Worm (Caenorhabditis elegans) whole organism, L2 larva: Measurements from ENCODE around the gene nbs-1.
"Not testable (repeated sequence)": the region's sequence is repeated elsewhere in the genome, so short reads cannot be mapped to it uniquely, and the experiment has no call there.

Experiments used
- C34F6.9 ChIP-seq: fragments of 150-350 bp; optimal IDR thresholded peaks from 2 replicates; lab custom pipeline; 2014; ENCODE audit warnings: missing biosample characterization, missing genetic modification characterization
- F13H6.1 ChIP-seq: sonication (generic microtip); optimal IDR thresholded peaks from 2 replicates; lab custom pipeline; 2016; ENCODE audit warnings: missing genetic modification characterization, missing compliant biosample characterization
- ZK546.5 ChIP-seq: sonication (generic microtip); optimal IDR thresholded peaks from 2 replicates; lab custom pipeline; 2017; ENCODE audit warnings: missing biosample characterization, missing genetic modification characterization
- alr-1 ChIP-seq: fragments of 150-350 bp; optimal IDR thresholded peaks from 2 replicates; lab custom pipeline; 2014; ENCODE audit warnings: missing biosample characterization, missing genetic modification characterization
- aly-2 ChIP-seq: fragments of 150-350 bp; optimal IDR thresholded peaks from 2 replicates; lab custom pipeline; 2014; ENCODE audit warnings: missing biosample characterization, missing genetic modification characterization
- ama-1 ChIP-seq: fragments of 150-350 bp; optimal IDR thresholded peaks from 2 replicates; lab custom pipeline; 2018; ENCODE audit warnings: inconsistent platforms
- blmp-1 ChIP-seq: sonication (generic microtip); optimal IDR thresholded peaks from 2 replicates; lab custom pipeline; 2017; ENCODE audit warnings: missing genetic modification characterization, mild to moderate bottlenecking, missing compliant biosample characterization, antibody characterized with exemption, moderate library complexity; ENCODE audit not compliant: insufficient read depth
- ceh-16 ChIP-seq: fragments of 150-350 bp; optimal IDR thresholded peaks from 2 replicates; lab custom pipeline; 2014; ENCODE audit warnings: missing biosample characterization, missing genetic modification characterization
- crh-2 ChIP-seq: sonication (generic microtip); optimal IDR thresholded peaks from 2 replicates; lab custom pipeline; 2017; ENCODE audit warnings: missing biosample characterization, missing genetic modification characterization
- dmd-4 ChIP-seq: sonication (generic microtip); optimal IDR thresholded peaks from 2 replicates; lab custom pipeline; 2017; ENCODE audit warnings: missing biosample characterization, missing genetic modification characterization
- egl-27 ChIP-seq: sonication (generic microtip); optimal IDR thresholded peaks from 3 replicates; lab custom pipeline; 2017; ENCODE audit warnings: missing biosample characterization, missing genetic modification reagents, missing genetic modification characterization
- elt-1 ChIP-seq: fragments of 150-350 bp; optimal IDR thresholded peaks from 2 replicates; lab custom pipeline; 2014; ENCODE audit warnings: missing biosample characterization, missing genetic modification characterization
- fos-1 ChIP-seq: fragments of 150-350 bp; optimal IDR thresholded peaks from 2 replicates; lab custom pipeline; 2014; ENCODE audit warnings: missing biosample characterization, missing genetic modification characterization
- gmeb-1 ChIP-seq: fragments of 150-350 bp; optimal IDR thresholded peaks from 2 replicates; lab custom pipeline; 2014; ENCODE audit warnings: missing biosample characterization, missing genetic modification characterization
- lin-11 ChIP-seq: fragments of 150-350 bp; sonication (generic microtip); optimal IDR thresholded peaks from 2 replicates; lab custom pipeline; 2014; ENCODE audit warnings: missing biosample characterization, missing genetic modification characterization, inconsistent platforms, mixed read lengths
- lin-13 ChIP-seq: fragments of 150-350 bp; optimal IDR thresholded peaks from 2 replicates; lab custom pipeline; 2014; ENCODE audit warnings: missing biosample characterization, missing genetic modification reagents, missing genetic modification characterization
- lin-39 ChIP-seq: fragments of 150-350 bp; optimal IDR thresholded peaks from 2 replicates; lab custom pipeline; 2014; ENCODE audit warnings: missing biosample characterization, missing genetic modification reagents, missing genetic modification characterization
- lsy-2 ChIP-seq, 2 experiments: fragments of 150-350 bp in 1 of 2; sonication (generic microtip) in 1 of 2; optimal IDR thresholded peaks; 2 replicates each; lab custom pipeline; 2014 to 2017; ENCODE audit warnings: missing biosample characterization in 2 of 2, missing genetic modification characterization in 2 of 2
- mab-5 ChIP-seq: fragments of 150-350 bp; optimal IDR thresholded peaks from 2 replicates; lab custom pipeline; 2014; ENCODE audit warnings: missing biosample characterization, missing genetic modification characterization
- mbf-1 ChIP-seq: sonication (generic microtip); optimal IDR thresholded peaks from 2 replicates; lab custom pipeline; 2017; ENCODE audit warnings: missing biosample characterization, missing genetic modification characterization
- nhr-10 ChIP-seq: sonication (generic microtip); optimal IDR thresholded peaks from 2 replicates; lab custom pipeline; 2017; ENCODE audit warnings: missing biosample characterization, missing genetic modification characterization
- nhr-12 ChIP-seq: fragments of 150-350 bp; optimal IDR thresholded peaks from 2 replicates; lab custom pipeline; 2014; ENCODE audit warnings: missing biosample characterization, missing genetic modification characterization
- nhr-129 ChIP-seq: fragments of 150-350 bp; optimal IDR thresholded peaks from 2 replicates; lab custom pipeline; 2014; ENCODE audit warnings: missing biosample characterization, missing genetic modification characterization
- nhr-23 ChIP-seq: fragments of 150-350 bp; optimal IDR thresholded peaks from 2 replicates; lab custom pipeline; 2014; ENCODE audit warnings: missing biosample characterization, missing genetic modification reagents, missing genetic modification characterization
- nhr-237 ChIP-seq: fragments of 150-350 bp; optimal IDR thresholded peaks from 2 replicates; lab custom pipeline; 2014; ENCODE audit warnings: missing biosample characterization, missing genetic modification characterization
- nhr-25 ChIP-seq: fragments of 150-350 bp; sonication (generic microtip); optimal IDR thresholded peaks from 3 replicates; lab custom pipeline; 2014; ENCODE audit warnings: missing biosample characterization, missing genetic modification characterization
- nhr-6 ChIP-seq: fragments of 150-350 bp; optimal IDR thresholded peaks from 2 replicates; lab custom pipeline; 2014; ENCODE audit warnings: missing biosample characterization, missing genetic modification characterization
- nhr-77 ChIP-seq: fragments of 150-350 bp; optimal IDR thresholded peaks from 2 replicates; lab custom pipeline; 2014; ENCODE audit warnings: missing biosample characterization, missing genetic modification characterization
- sem-4 ChIP-seq: fragments of 150-350 bp; optimal IDR thresholded peaks from 2 replicates; lab custom pipeline; 2014; ENCODE audit warnings: missing biosample characterization, missing genetic modification reagents, missing genetic modification characterization
- sma-3 ChIP-seq: sonication (generic microtip); optimal IDR thresholded peaks from 2 replicates; lab custom pipeline; 2016; ENCODE audit warnings: missing genetic modification reagents, missing genetic modification characterization, missing compliant biosample characterization
- sma-9 ChIP-seq, 2 experiments: fragments of 150-350 bp in 1 of 2; sonication (generic microtip) in 1 of 2; optimal IDR thresholded peaks; 2 replicates each; lab custom pipeline; 2014 to 2016; ENCODE audit warnings: missing genetic modification characterization in 2 of 2, mild to moderate bottlenecking in 1 of 2, missing biosample characterization in 1 of 2, missing compliant biosample characterization in 1 of 2, missing genetic modification reagents in 1 of 2, moderate library complexity in 1 of 2
- snpc-4 ChIP-seq: fragments of 150-350 bp; optimal IDR thresholded peaks from 2 replicates; lab custom pipeline; 2014; ENCODE audit warnings: missing biosample characterization, missing genetic modification characterization
- unc-39 ChIP-seq: fragments of 150-350 bp; optimal IDR thresholded peaks from 2 replicates; lab custom pipeline; 2014; ENCODE audit warnings: missing biosample characterization, missing genetic modification characterization
- unc-55 ChIP-seq: fragments of 150-350 bp; sonication (generic microtip); optimal IDR thresholded peaks from 3 replicates; lab custom pipeline; 2014; ENCODE audit warnings: missing biosample characterization, missing genetic modification reagents, missing genetic modification characterization
- unc-62 ChIP-seq: fragments of 150-350 bp; optimal IDR thresholded peaks from 2 replicates; lab custom pipeline; 2014; ENCODE audit warnings: missing biosample characterization, missing genetic modification reagents, missing genetic modification characterization
- zag-1 ChIP-seq: fragments of 150-350 bp; optimal IDR thresholded peaks from 2 replicates; lab custom pipeline; 2014; ENCODE audit warnings: missing biosample characterization, missing genetic modification characterization
- ztf-4 ChIP-seq: fragments of 150-350 bp; optimal IDR thresholded peaks from 2 replicates; lab custom pipeline; 2014; ENCODE audit warnings: missing biosample characterization, missing genetic modification characterization

Gene nbs-1

DNA sequence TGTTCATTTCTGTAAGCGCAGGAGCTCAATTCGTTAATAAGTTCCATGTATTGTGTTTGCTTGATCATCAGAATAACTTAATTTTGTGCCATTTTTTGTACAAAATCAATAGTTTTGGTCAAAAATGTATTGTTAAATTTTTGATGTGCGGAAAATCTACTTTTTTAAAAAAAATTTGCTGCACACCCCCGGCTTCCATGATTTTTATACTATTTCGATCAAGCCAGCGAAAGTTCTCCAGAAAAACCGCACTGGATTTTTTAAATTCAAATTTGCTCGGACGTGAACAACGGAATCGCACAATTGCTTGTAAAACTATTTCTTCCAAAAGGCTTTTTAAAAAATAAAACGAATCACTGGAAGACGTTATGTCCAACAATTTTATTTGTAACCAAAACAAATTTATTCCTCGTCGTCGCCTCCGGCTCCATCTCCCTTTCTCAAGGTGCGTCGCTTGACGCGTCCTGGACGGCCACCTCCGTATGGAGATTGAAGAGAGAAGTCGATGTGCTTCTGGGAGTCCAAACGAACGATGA is 28.8 kb upstream of the nbs-1 start:
- TF ChIP-seq mbf-1 (tag; lab: Kevin White, UChicago), result no peak
- TF ChIP-seq crh-2 (tag; lab: Kevin White, UChicago), result no peak
- TF ChIP-seq nhr-237, result no peak

DNA sequence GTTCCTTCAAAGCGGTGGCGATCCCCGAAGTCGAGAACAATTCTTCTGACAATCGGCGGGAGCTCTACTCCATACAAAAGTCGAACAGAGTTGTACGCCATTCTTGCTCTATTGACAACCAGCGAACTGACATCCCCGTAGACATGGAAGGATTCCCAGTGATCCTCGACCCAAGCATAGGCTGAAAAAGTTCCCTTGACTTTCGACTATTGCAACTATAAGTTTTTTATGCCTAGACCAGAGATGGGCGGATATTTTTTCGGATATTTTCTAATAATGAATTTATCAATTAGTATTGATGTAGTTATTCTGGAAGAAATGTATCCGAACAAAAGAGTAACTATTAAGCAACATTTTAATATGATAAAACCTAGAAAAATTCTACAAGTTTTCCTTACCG is 25.5 kb upstream of the nbs-1 start, which contains the start of gene W10C6.2:
TSS of gene W10C6.2 (minus strand) at position 101 of the 400 bp plus-strand sequence.
- not testable (repeated sequence) for TF ChIP-seq blmp-1; F13H6.1 (tag; lab: Kevin White, UChicago); ZK546.5 (tag; lab: Kevin White, UChicago)
- TF ChIP-seq, all 48 proteins: peak for 0; not testable (repeated sequence) for 48

DNA sequence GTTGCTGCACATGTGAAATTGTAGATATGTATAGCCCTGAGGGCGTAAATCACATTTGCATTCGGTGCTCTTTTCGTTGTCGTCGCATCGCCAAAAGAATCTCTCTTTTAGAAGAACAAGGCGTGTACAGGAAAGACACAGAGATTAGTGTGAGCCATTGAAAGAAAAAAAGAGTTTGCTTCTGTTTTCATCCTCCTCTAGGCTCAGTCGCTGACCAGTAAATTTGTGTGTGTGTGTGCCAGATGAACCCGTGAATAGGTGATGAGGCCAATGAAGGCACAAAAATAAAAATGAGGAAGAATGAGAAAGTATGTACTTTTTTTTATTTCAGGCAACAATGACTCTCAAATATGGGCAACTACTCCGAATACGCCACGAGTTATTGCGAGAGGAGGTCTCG is 16.1 kb upstream of the nbs-1 start, which contains the start of gene mat-2:
TSS of gene mat-2 (plus strand) at position 301 of the 400 bp plus-strand sequence.
- no peak for TF ChIP-seq unc-55 (GFP tag; lab: Kevin White, UChicago)
- TF ChIP-seq C34F6.9, result no peak
- TF ChIP-seq lin-39 (tag; lab: Kevin White, UChicago), result no peak
- no peak for TF ChIP-seq sma-3 (GFP tag; lab: Kevin White, UChicago)
- no peak for TF ChIP-seq mab-5 (tag; lab: Kevin White, UChicago)
- no peak for TF ChIP-seq alr-1 (tag; lab: Kevin White, UChicago)
- TF ChIP-seq sem-4, result no peak
- TF ChIP-seq gmeb-1, result no peak
- TF ChIP-seq nhr-23 (tag; lab: Kevin White, UChicago), result no peak
- no peak for TF ChIP-seq ZK546.5 (tag; lab: Kevin White, UChicago)
- no peak for TF ChIP-seq nhr-237
- TF ChIP-seq lin-13 (GFP tag; lab: Kevin White, UChicago), result no peak
- TF ChIP-seq blmp-1, result no peak
- no peak for TF ChIP-seq nhr-129 (tag; lab: Kevin White, UChicago)
- no peak for TF ChIP-seq dmd-4 (tag; lab: Kevin White, UChicago)
- no peak for TF ChIP-seq ama-1 (lab: Kevin White, UChicago)
- TF ChIP-seq mbf-1 (tag; lab: Kevin White, UChicago), result no peak
- no peak for TF ChIP-seq nhr-12

DNA sequence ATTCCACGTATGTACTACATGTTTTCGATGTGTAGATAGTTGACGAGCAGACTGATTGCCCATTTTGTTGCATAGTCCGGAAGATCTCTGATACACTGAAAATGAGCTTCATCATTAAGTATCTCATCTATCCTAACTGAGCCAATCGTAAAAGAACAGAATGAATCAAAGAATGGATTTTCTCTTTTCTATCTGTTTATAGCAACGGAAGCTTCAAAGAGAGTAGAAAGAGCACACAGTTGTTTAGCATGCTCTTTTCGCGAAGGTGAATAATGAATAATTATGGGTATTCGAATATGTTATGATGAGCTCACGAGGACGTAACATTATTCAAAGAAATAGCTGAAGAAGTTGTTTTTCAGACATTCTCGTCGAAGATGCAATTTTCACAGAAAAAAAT is 14.8 kb upstream of the nbs-1 start, which contains the start of gene glb-4:
TSS of gene glb-4 (minus strand) at position 101 of the 400 bp plus-strand sequence.
- no peak for TF ChIP-seq F13H6.1 (tag; lab: Kevin White, UChicago)
- no peak for TF ChIP-seq egl-27 (tag; lab: Kevin White, UChicago)
- no peak for TF ChIP-seq ceh-16
- TF ChIP-seq unc-39 (tag; lab: Kevin White, UChicago), result no peak
- TF ChIP-seq zag-1 (tag; lab: Kevin White, UChicago), result no peak
- TF ChIP-seq C34F6.9, result no peak
- TF ChIP-seq sma-3 (GFP tag; lab: Kevin White, UChicago), result no peak
- TF ChIP-seq dmd-4 (tag; lab: Kevin White, UChicago), result no peak
- TF ChIP-seq mbf-1 (tag; lab: Kevin White, UChicago), result no peak
- TF ChIP-seq blmp-1, result no peak
- no peak for TF ChIP-seq ama-1 (lab: Kevin White, UChicago)

DNA sequence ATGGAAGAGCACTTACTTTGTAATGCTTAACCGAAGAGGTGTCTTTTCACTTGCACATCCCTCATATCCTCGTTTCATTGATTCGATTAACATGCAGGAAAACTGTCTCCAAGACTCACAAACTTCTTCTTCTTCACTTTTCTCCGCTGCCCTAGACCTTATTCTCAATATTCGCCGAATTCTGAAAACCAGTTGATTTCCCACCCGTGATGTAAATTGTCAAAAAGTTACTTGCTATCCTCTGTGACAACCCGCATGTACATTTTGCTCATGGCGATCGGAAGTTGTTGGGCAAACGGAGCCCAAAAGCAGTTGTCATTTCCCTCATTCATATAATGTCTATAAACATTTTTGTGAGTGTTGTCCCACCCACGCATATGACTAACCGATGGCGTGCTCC is 14.1 kb upstream of the nbs-1 start:
- TF ChIP-seq nhr-12, result no peak
- no peak for TF ChIP-seq snpc-4
- TF ChIP-seq unc-62, result no peak
- no peak for TF ChIP-seq dmd-4 (tag; lab: Kevin White, UChicago)
- TF ChIP-seq elt-1 (tag; lab: Kevin White, UChicago), result no peak
- no peak for TF ChIP-seq lin-39 (tag; lab: Kevin White, UChicago)
- TF ChIP-seq aly-2, result no peak
- no peak for TF ChIP-seq gmeb-1
- no peak for TF ChIP-seq ZK546.5 (tag; lab: Kevin White, UChicago)
- no peak for TF ChIP-seq zag-1 (tag; lab: Kevin White, UChicago)
- TF ChIP-seq F13H6.1 (tag; lab: Kevin White, UChicago), result no peak
- TF ChIP-seq lsy-2 (tag; optimal IDR thresholded peaks at IDR 0.05; lab: Kevin White, UChicago), result no peak
- TF ChIP-seq alr-1 (tag; lab: Kevin White, UChicago), result no peak
- TF ChIP-seq fos-1 (tag; lab: Kevin White, UChicago), result no peak

DNA sequence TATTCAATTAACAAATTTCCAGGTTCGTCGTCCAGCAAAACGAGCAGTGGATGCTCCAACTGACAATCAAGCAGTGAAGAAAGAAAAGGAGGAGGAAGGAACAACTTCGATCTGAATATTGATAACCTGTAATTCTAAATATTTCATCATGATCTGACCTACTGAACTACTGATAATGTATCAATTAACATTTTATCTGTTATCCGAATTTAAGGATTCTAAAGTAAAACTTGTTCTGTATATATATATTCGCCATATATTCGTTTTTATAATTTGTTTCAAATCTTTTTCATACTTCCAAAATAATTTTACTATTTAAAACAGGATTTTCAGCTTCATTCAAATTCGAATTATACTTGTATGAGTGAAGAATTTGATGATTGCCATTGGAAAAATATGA is 11.6 kb upstream of the nbs-1 start, which contains the start of gene apc-17:
TSS of gene apc-17 (plus strand) at position 301 of the 400 bp plus-strand sequence.
- no peak for TF ChIP-seq unc-55 (GFP tag; lab: Kevin White, UChicago)
- TF ChIP-seq mab-5 (tag; lab: Kevin White, UChicago), result no peak
- TF ChIP-seq nhr-77 (tag; lab: Kevin White, UChicago), result no peak
- no peak for TF ChIP-seq sma-9 (GFP tag; optimal IDR thresholded peaks at IDR 0.05; lab: Kevin White, UChicago)
- no peak for TF ChIP-seq sma-9 (tag; optimal IDR thresholded peaks at IDR 0.05; lab: Kevin White, UChicago)
- no peak for TF ChIP-seq lin-11 (tag; lab: Kevin White, UChicago)
- no peak for TF ChIP-seq nhr-10 (tag; lab: Kevin White, UChicago)
- no peak for TF ChIP-seq lin-13 (GFP tag; lab: Kevin White, UChicago)
- no peak for TF ChIP-seq aly-2
- no peak for TF ChIP-seq nhr-25 (tag; lab: Kevin White, UChicago)
- TF ChIP-seq egl-27 (tag; lab: Kevin White, UChicago), result no peak
- no peak for TF ChIP-seq nhr-6 (tag; lab: Kevin White, UChicago)
- TF ChIP-seq lin-39 (tag; lab: Kevin White, UChicago), result no peak
- no peak for TF ChIP-seq crh-2 (tag; lab: Kevin White, UChicago)
- no peak for TF ChIP-seq nhr-12
- no peak for TF ChIP-seq F13H6.1 (tag; lab: Kevin White, UChicago)
- TF ChIP-seq nhr-129 (tag; lab: Kevin White, UChicago), result no peak
- TF ChIP-seq ztf-4 (tag; lab: Kevin White, UChicago), result no peak
- no peak for TF ChIP-seq unc-62
